Worm (Caenorhabditis elegans) whole organism, L2 larva: ENCODE data around the gene C26F1.3.
A peak's percentile ranks its signal among the peaks of the same experiment; 100 is the strongest.

Experiments used
- C34F6.9 ChIP-seq: fragments of 150-350 bp; optimal IDR thresholded peaks from 2 replicates; lab custom pipeline; 2014; ENCODE audit warnings: missing biosample characterization, missing genetic modification characterization
- F13H6.1 ChIP-seq: sonication (generic microtip); optimal IDR thresholded peaks from 2 replicates; lab custom pipeline; 2016; ENCODE audit warnings: missing genetic modification characterization, missing compliant biosample characterization
- ama-1 ChIP-seq: fragments of 150-350 bp; optimal IDR thresholded peaks from 2 replicates; lab custom pipeline; 2018; ENCODE audit warnings: inconsistent platforms
- ceh-16 ChIP-seq: fragments of 150-350 bp; optimal IDR thresholded peaks from 2 replicates; lab custom pipeline; 2014; ENCODE audit warnings: missing biosample characterization, missing genetic modification characterization
- ceh-82 ChIP-seq: fragments of 150-350 bp; optimal IDR thresholded peaks from 2 replicates; lab custom pipeline; 2014; ENCODE audit warnings: missing biosample characterization, missing genetic modification characterization
- crh-2 ChIP-seq: sonication (generic microtip); optimal IDR thresholded peaks from 2 replicates; lab custom pipeline; 2017; ENCODE audit warnings: missing biosample characterization, missing genetic modification characterization
- dmd-4 ChIP-seq: sonication (generic microtip); optimal IDR thresholded peaks from 2 replicates; lab custom pipeline; 2017; ENCODE audit warnings: missing biosample characterization, missing genetic modification characterization
- elt-3 ChIP-seq: sonication (generic microtip); optimal IDR thresholded peaks from 2 replicates; lab custom pipeline; 2017; ENCODE audit warnings: missing biosample characterization, missing genetic modification characterization
- fos-1 ChIP-seq: fragments of 150-350 bp; optimal IDR thresholded peaks from 2 replicates; lab custom pipeline; 2014; ENCODE audit warnings: missing biosample characterization, missing genetic modification characterization
- gmeb-1 ChIP-seq: fragments of 150-350 bp; optimal IDR thresholded peaks from 2 replicates; lab custom pipeline; 2014; ENCODE audit warnings: missing biosample characterization, missing genetic modification characterization
- lin-11 ChIP-seq: fragments of 150-350 bp; sonication (generic microtip); optimal IDR thresholded peaks from 2 replicates; lab custom pipeline; 2014; ENCODE audit warnings: missing biosample characterization, missing genetic modification characterization, inconsistent platforms, mixed read lengths
- lin-13 ChIP-seq: fragments of 150-350 bp; optimal IDR thresholded peaks from 2 replicates; lab custom pipeline; 2014; ENCODE audit warnings: missing biosample characterization, missing genetic modification reagents, missing genetic modification characterization
- lsy-2 ChIP-seq, 2 experiments: fragments of 150-350 bp in 1 of 2; sonication (generic microtip) in 1 of 2; optimal IDR thresholded peaks; 2 replicates each; lab custom pipeline; 2014 to 2017; ENCODE audit warnings: missing biosample characterization in 2 of 2, missing genetic modification characterization in 2 of 2
- mdl-1 ChIP-seq, 2 experiments: fragments of 150-350 bp in 1 of 2; sonication (generic microtip) in 1 of 2; optimal IDR thresholded peaks; 2 replicates each; lab custom pipeline; 2017; ENCODE audit warnings: missing biosample characterization in 2 of 2, missing genetic modification characterization in 2 of 2
- nhr-11 ChIP-seq: fragments of 150-350 bp; optimal IDR thresholded peaks from 2 replicates; lab custom pipeline; 2014; ENCODE audit warnings: missing biosample characterization, missing genetic modification characterization
- nhr-12 ChIP-seq: fragments of 150-350 bp; optimal IDR thresholded peaks from 2 replicates; lab custom pipeline; 2014; ENCODE audit warnings: missing biosample characterization, missing genetic modification characterization
- nhr-129 ChIP-seq: fragments of 150-350 bp; optimal IDR thresholded peaks from 2 replicates; lab custom pipeline; 2014; ENCODE audit warnings: missing biosample characterization, missing genetic modification characterization
- nhr-21 ChIP-seq: fragments of 150-350 bp; optimal IDR thresholded peaks from 2 replicates; lab custom pipeline; 2014; ENCODE audit warnings: missing biosample characterization, missing genetic modification characterization
- nhr-237 ChIP-seq: fragments of 150-350 bp; optimal IDR thresholded peaks from 2 replicates; lab custom pipeline; 2014; ENCODE audit warnings: missing biosample characterization, missing genetic modification characterization
- nhr-25 ChIP-seq: fragments of 150-350 bp; sonication (generic microtip); optimal IDR thresholded peaks from 3 replicates; lab custom pipeline; 2014; ENCODE audit warnings: missing biosample characterization, missing genetic modification characterization
- nhr-6 ChIP-seq: fragments of 150-350 bp; optimal IDR thresholded peaks from 2 replicates; lab custom pipeline; 2014; ENCODE audit warnings: missing biosample characterization, missing genetic modification characterization
- peb-1 ChIP-seq: fragments of 150-350 bp; optimal IDR thresholded peaks from 2 replicates; lab custom pipeline; 2014; ENCODE audit warnings: missing biosample characterization, missing genetic modification characterization
- sem-4 ChIP-seq: fragments of 150-350 bp; optimal IDR thresholded peaks from 2 replicates; lab custom pipeline; 2014; ENCODE audit warnings: missing biosample characterization, missing genetic modification reagents, missing genetic modification characterization
- skn-1 ChIP-seq: sonication (generic microtip); optimal IDR thresholded peaks from 2 replicates; lab custom pipeline; 2017; ENCODE audit warnings: missing biosample characterization, missing genetic modification characterization
- sma-3 ChIP-seq: sonication (generic microtip); optimal IDR thresholded peaks from 2 replicates; lab custom pipeline; 2016; ENCODE audit warnings: missing genetic modification reagents, missing genetic modification characterization, missing compliant biosample characterization
- sma-9 ChIP-seq, 2 experiments: fragments of 150-350 bp in 1 of 2; sonication (generic microtip) in 1 of 2; optimal IDR thresholded peaks; 2 replicates each; lab custom pipeline; 2014 to 2016; ENCODE audit warnings: missing genetic modification characterization in 2 of 2, mild to moderate bottlenecking in 1 of 2, missing biosample characterization in 1 of 2, missing compliant biosample characterization in 1 of 2, missing genetic modification reagents in 1 of 2, moderate library complexity in 1 of 2
- snpc-4 ChIP-seq: fragments of 150-350 bp; optimal IDR thresholded peaks from 2 replicates; lab custom pipeline; 2014; ENCODE audit warnings: missing biosample characterization, missing genetic modification characterization
- unc-55 ChIP-seq: fragments of 150-350 bp; sonication (generic microtip); optimal IDR thresholded peaks from 3 replicates; lab custom pipeline; 2014; ENCODE audit warnings: missing biosample characterization, missing genetic modification reagents, missing genetic modification characterization
- unc-62 ChIP-seq: fragments of 150-350 bp; optimal IDR thresholded peaks from 2 replicates; lab custom pipeline; 2014; ENCODE audit warnings: missing biosample characterization, missing genetic modification reagents, missing genetic modification characterization
- zag-1 ChIP-seq: fragments of 150-350 bp; optimal IDR thresholded peaks from 2 replicates; lab custom pipeline; 2014; ENCODE audit warnings: missing biosample characterization, missing genetic modification characterization
- ztf-1 ChIP-seq: fragments of 200-800 bp; sonication (Bioruptor generic); conservative IDR thresholded peaks from 2 replicates; pipeline ENCODE4 v1.3.6; 2022; ENCODE audit warnings: missing genetic modification characterization, missing compliant biosample characterization

C26F1.3 gene

ce11 chrV:7804064-7804800 is 27.1 kb downstream of the C26F1.3 start, which contains the start of gene uvs-1:
Gene uvs-1, minus strand, starts transcription at chrV:7804208.
- peak; percentile 6 for TF ChIP-seq gmeb-1 (tag; lab: Kevin White, UChicago)
- peak; percentile 23 for TF ChIP-seq nhr-25 (tag; lab: Kevin White, UChicago)
- peak; percentile 73 for TF ChIP-seq nhr-129 (tag; lab: Kevin White, UChicago)
- TF ChIP-seq unc-62 (GFP tag; lab: Kevin White, UChicago), result no peak
- TF ChIP-seq sma-3, result peak; percentile 37
- no peak for TF ChIP-seq zag-1 (tag; lab: Kevin White, UChicago)
- no peak for TF ChIP-seq ztf-1 (GFP tag; lab: Robert Waterston, UW)
- TF ChIP-seq fos-1 (tag; lab: Kevin White, UChicago), result peak; percentile 45
- peak; percentile 69 for TF ChIP-seq unc-55 (GFP tag; lab: Kevin White, UChicago)
- TF ChIP-seq crh-2 (tag; lab: Kevin White, UChicago), result peak; percentile 29
- no peak for TF ChIP-seq lin-13 (GFP tag; lab: Kevin White, UChicago)
- TF ChIP-seq sma-9 (GFP tag; optimal IDR thresholded peaks at IDR 0.05; lab: Kevin White, UChicago), result peak; percentile 18
- TF ChIP-seq sma-9 (tag; optimal IDR thresholded peaks at IDR 0.05; lab: Kevin White, UChicago), result no peak
- TF ChIP-seq nhr-21 (tag; lab: Kevin White, UChicago), result no peak
- TF ChIP-seq lsy-2 (tag; optimal IDR thresholded peaks at IDR 0.05; lab: Kevin White, UChicago), result peak in 1 of 2 experiments; percentile 19
- TF ChIP-seq C34F6.9 (tag; lab: Kevin White, UChicago), result peak; percentile 68

- no peak for TF ChIP-seq crh-2 (tag; lab: Kevin White, UChicago)
- no peak for TF ChIP-seq skn-1 (tag; lab: Kevin White, UChicago)
- TF ChIP-seq peb-1 (tag; lab: Kevin White, UChicago), result no peak
- no peak for TF ChIP-seq ama-1
- no peak for TF ChIP-seq ztf-1 (GFP tag; lab: Robert Waterston, UW)
- no peak for TF ChIP-seq mdl-1 (tag; optimal IDR thresholded peaks at IDR 0.05; lab: Kevin White, UChicago)
- no peak for TF ChIP-seq nhr-237
- no peak for TF ChIP-seq unc-62 (GFP tag; lab: Kevin White, UChicago)
- TF ChIP-seq ceh-16 (tag; lab: Kevin White, UChicago), result no peak
- TF ChIP-seq nhr-25 (tag; lab: Kevin White, UChicago), result no peak
- TF ChIP-seq nhr-6 (tag; lab: Kevin White, UChicago), result no peak
- no peak for TF ChIP-seq dmd-4 (tag; lab: Kevin White, UChicago)
- TF ChIP-seq ceh-82 (tag; lab: Kevin White, UChicago), result no peak
- TF ChIP-seq sem-4 (tag; lab: Kevin White, UChicago), result no peak
- TF ChIP-seq nhr-21 (tag; lab: Kevin White, UChicago), result no peak
Observed at ce11 chrV:7804801-7805163, 27.7 kb downstream of the C26F1.3 start, which contains the start of gene xpo-1. Gene xpo-1, plus strand, starts transcription at chrV:7805064.

ce11 chrV:7806629-7807028 is 29.5 kb downstream of the C26F1.3 start:
- TF ChIP-seq nhr-6 (tag; lab: Kevin White, UChicago), result no peak
- TF ChIP-seq ama-1, result peak; percentile 17

- TF ChIP-seq sma-3 (no peak), nhr-12 (tag; lab: Kevin White, UChicago) (no peak), unc-55 (GFP tag; lab: Kevin White, UChicago) (no peak), nhr-6 (tag; lab: Kevin White, UChicago) (no peak), lin-11 (no peak), dmd-4 (tag; lab: Kevin White, UChicago) (no peak), nhr-11 (tag; lab: Kevin White, UChicago) (no peak), snpc-4 (tag; lab: Kevin White, UChicago) (no peak), F13H6.1 (tag; lab: Kevin White, UChicago) (no peak), C34F6.9 (tag; lab: Kevin White, UChicago) (no peak), sma-9 (GFP tag; optimal IDR thresholded peaks at IDR 0.05; lab: Kevin White, UChicago) (no peak), sma-9 (tag; optimal IDR thresholded peaks at IDR 0.05; lab: Kevin White, UChicago) (no peak), skn-1 (tag; lab: Kevin White, UChicago) (no peak), elt-3 (tag; lab: Kevin White, UChicago) (no peak)
Observed at ce11 chrV:7808444-7808843, 31.3 kb downstream of the C26F1.3 start.
